Worm (Caenorhabditis elegans) whole organism, L4 larva: ENCODE measurements around the gene pyr-1.
A peak's percentile ranks its signal among the peaks of the same experiment; 100 is the strongest.

Source experiments
- R02D3.7 ChIP-seq: fragments of 150-350 bp; sonication (generic microtip); optimal IDR thresholded peaks from 3 replicates; lab custom pipeline; 2014; ENCODE audit warnings: missing biosample characterization, missing genetic modification characterization
- Y105C5A.15 ChIP-seq: fragments of 200-800 bp; sonication (Bioruptor generic); IDR thresholded peaks from 2 replicates; pipeline ENCODE4 v1.3.6; 2022; ENCODE audit warnings: missing genetic modification characterization, missing compliant biosample characterization
- aha-1 ChIP-seq: fragments of 150-350 bp; peaks from one replicate; lab custom pipeline; 2014; ENCODE audit warnings: missing biosample characterization, missing genetic modification characterization
- ama-1 ChIP-seq: fragments of 150-350 bp; optimal IDR thresholded peaks from 2 replicates; lab custom pipeline; 2014; ENCODE audit warnings: inconsistent platforms, mixed read lengths
- ceh-20 ChIP-seq: fragments of 200-800 bp; sonication (Bioruptor generic); IDR thresholded peaks from 2 replicates; pipeline ENCODE4 v1.3.6; 2022; ENCODE audit warnings: missing genetic modification reagents, missing genetic modification characterization, missing compliant biosample characterization
- cey-2 ChIP-seq: sonication (generic microtip); optimal IDR thresholded peaks from 3 replicates; lab custom pipeline; 2017; ENCODE audit warnings: missing genetic modification characterization, mild to moderate bottlenecking, missing compliant biosample characterization, antibody characterized with exemption, borderline replicate concordance; ENCODE audit not compliant: insufficient read depth
- daf-16 ChIP-seq, 3 experiments: sonication (generic microtip); optimal IDR thresholded peaks; 2 replicates each; lab custom pipeline; 2016 to 2017; ENCODE audit warnings: missing genetic modification characterization in 3 of 3, missing genetic modification reagents in 3 of 3, mild to moderate bottlenecking in 2 of 3, missing compliant biosample characterization in 2 of 3, missing biosample characterization in 1 of 3, moderate library complexity in 1 of 3
- dmd-6 ChIP-seq: fragments of 200-800 bp; sonication (Bioruptor generic); IDR thresholded peaks from 2 replicates; pipeline ENCODE4 v1.3.6; 2022; ENCODE audit warnings: missing genetic modification reagents, missing genetic modification characterization, missing compliant biosample characterization
- dpl-1 ChIP-seq: fragments of 150-350 bp; optimal IDR thresholded peaks from 2 replicates; lab custom pipeline; 2014; ENCODE audit warnings: missing biosample characterization, missing genetic modification reagents, missing genetic modification characterization
- dve-1 ChIP-seq: sonication (generic microtip); optimal IDR thresholded peaks from 2 replicates; lab custom pipeline; 2017; ENCODE audit warnings: antibody characterized with exemption, mild to moderate bottlenecking, missing genetic modification characterization, missing compliant biosample characterization; ENCODE audit not compliant: insufficient read depth
- fkh-10 ChIP-seq: fragments of 150-350 bp; optimal IDR thresholded peaks from 2 replicates; lab custom pipeline; 2014; ENCODE audit warnings: missing biosample characterization, missing genetic modification reagents, missing genetic modification characterization
- fos-1 ChIP-seq: fragments of 150-350 bp; optimal IDR thresholded peaks from 2 replicates; lab custom pipeline; 2014; ENCODE audit warnings: missing biosample characterization, missing genetic modification characterization
- hif-1 ChIP-seq, 2 experiments: sonication (generic microtip); optimal IDR thresholded peaks; 2 replicates each; lab custom pipeline; 2016 to 2017; ENCODE audit warnings: missing compliant biosample characterization in 2 of 2, missing genetic modification characterization in 2 of 2, missing genetic modification reagents in 2 of 2, missing genotype in 2 of 2, mild to moderate bottlenecking in 1 of 2
- hmg-1.1 ChIP-seq: fragments of 200-800 bp; sonication (Bioruptor generic); IDR thresholded peaks from 2 replicates; pipeline ENCODE4 v1.3.6; 2022; ENCODE audit warnings: missing genetic modification reagents, missing genetic modification characterization, missing compliant biosample characterization
- jun-1 ChIP-seq: fragments of 150-350 bp; optimal IDR thresholded peaks from 2 replicates; lab custom pipeline; 2014; ENCODE audit warnings: missing biosample characterization, missing genetic modification reagents, missing genetic modification characterization
- lin-1 ChIP-seq: fragments of 200-800 bp; sonication (Bioruptor generic); IDR thresholded peaks from 2 replicates; pipeline ENCODE4 v1.3.6; 2022; ENCODE audit warnings: missing genetic modification reagents, missing genetic modification characterization, missing compliant biosample characterization
- lin-13 ChIP-seq: fragments of 150-350 bp; optimal IDR thresholded peaks from 2 replicates; lab custom pipeline; 2014; ENCODE audit warnings: missing biosample characterization, missing genetic modification reagents, missing genetic modification characterization
- lin-38 ChIP-seq: fragments of 200-800 bp; sonication (Bioruptor generic); IDR thresholded peaks from 2 replicates; pipeline ENCODE4 v1.3.6; 2022; ENCODE audit warnings: missing genetic modification reagents, missing genetic modification characterization, missing compliant biosample characterization
- mdl-1 ChIP-seq, 2 experiments: fragments of 150-350 bp in 1 of 2; sonication (generic microtip) in 1 of 2; optimal IDR thresholded peaks; 2 replicates each; lab custom pipeline; 2014 to 2017; ENCODE audit warnings: missing biosample characterization in 2 of 2, missing genetic modification characterization in 2 of 2
- mes-2 ChIP-seq: sonication (generic microtip); optimal IDR thresholded peaks from 2 replicates; lab custom pipeline; 2016; ENCODE audit warnings: missing genotype, mild to moderate bottlenecking, missing genetic modification characterization, missing compliant biosample characterization; ENCODE audit not compliant: poor library complexity, severe bottlenecking
- mxl-3 ChIP-seq: fragments of 200-800 bp; sonication (Bioruptor generic); optimal IDR thresholded peaks from 2 replicates; lab custom pipeline; 2018; ENCODE audit warnings: mild to moderate bottlenecking, missing genetic modification characterization, missing compliant biosample characterization
- nhr-102 ChIP-seq: sonication (generic microtip); optimal IDR thresholded peaks from 2 replicates; lab custom pipeline; 2016; ENCODE audit warnings: mild to moderate bottlenecking, missing genetic modification characterization, moderate library complexity, missing compliant biosample characterization
- nhr-48 ChIP-seq: sonication (generic microtip); optimal IDR thresholded peaks from 2 replicates; lab custom pipeline; 2016; ENCODE audit warnings: mild to moderate bottlenecking, missing genetic modification characterization, missing compliant biosample characterization
- nhr-76 ChIP-seq: fragments of 150-350 bp; optimal IDR thresholded peaks from 2 replicates; lab custom pipeline; 2014; ENCODE audit warnings: missing biosample characterization, missing genetic modification characterization
- nhr-77 ChIP-seq: fragments of 150-350 bp; optimal IDR thresholded peaks from 2 replicates; lab custom pipeline; 2014; ENCODE audit warnings: missing biosample characterization, missing genetic modification characterization
- pha-4 ChIP-seq, 2 experiments: fragments of 150-350 bp in 1 of 2; fragments of 200-800 bp in 1 of 2; sonication (Bioruptor generic) in 1 of 2; IDR thresholded peaks in 1 of 2; optimal IDR thresholded peaks in 1 of 2; 2 replicates each; pipeline versions ENCODE4 v1.3.6 to Lab custom; 2014 to 2022; ENCODE audit warnings: missing genetic modification characterization in 2 of 2, missing genetic modification reagents in 2 of 2, missing biosample characterization in 1 of 2, missing compliant biosample characterization in 1 of 2
- php-3 ChIP-seq: fragments of 200-800 bp; sonication (Bioruptor generic); IDR thresholded peaks from 2 replicates; pipeline ENCODE4 v1.3.6; 2022; ENCODE audit warnings: missing genetic modification reagents, missing genetic modification characterization, missing compliant biosample characterization
- rbr-2 ChIP-seq: sonication (generic microtip); optimal IDR thresholded peaks from 2 replicates; lab custom pipeline; 2016; ENCODE audit warnings: missing genotype, missing genetic modification characterization, missing compliant biosample characterization
- saeg-2 ChIP-seq: fragments of 200-800 bp; sonication (Bioruptor generic); IDR thresholded peaks from 2 replicates; pipeline ENCODE4 v1.3.6; 2022; ENCODE audit warnings: missing genetic modification reagents, missing genetic modification characterization, missing compliant biosample characterization
- sdz-12 ChIP-seq: fragments of 200-800 bp; sonication (Bioruptor generic); optimal IDR thresholded peaks from 2 replicates; lab custom pipeline; 2018; ENCODE audit warnings: mild to moderate bottlenecking, missing genetic modification characterization, missing compliant biosample characterization
- skn-1 ChIP-seq: fragments of 150-350 bp; optimal IDR thresholded peaks from 2 replicates; lab custom pipeline; 2014; ENCODE audit warnings: missing biosample characterization, missing genetic modification characterization
- snpc-4 ChIP-seq: fragments of 150-350 bp; optimal IDR thresholded peaks from 2 replicates; lab custom pipeline; 2014; ENCODE audit warnings: missing biosample characterization, missing genetic modification characterization
- spr-3 ChIP-seq: fragments of 200-800 bp; sonication (Bioruptor generic); optimal IDR thresholded peaks from 2 replicates; lab custom pipeline; 2018; ENCODE audit warnings: mild to moderate bottlenecking, missing genetic modification characterization, missing compliant biosample characterization
- unc-39 ChIP-seq: sonication (generic microtip); optimal IDR thresholded peaks from 2 replicates; lab custom pipeline; 2017; ENCODE audit warnings: missing biosample characterization, missing genetic modification characterization
- unc-62 ChIP-seq, 3 experiments: fragments of 150-350 bp in 1 of 3; sonication (generic microtip); optimal IDR thresholded peaks in 2 of 3; peaks in 1 of 3; 1 replicate in 1 of 3; 2 replicates in 2 of 3; lab custom pipeline; 2014 to 2017; ENCODE audit warnings: missing biosample characterization in 3 of 3, missing genetic modification characterization in 3 of 3, missing genetic modification reagents in 3 of 3, missing genotype in 1 of 3
- zfp-3 ChIP-seq: fragments of 200-800 bp; sonication (Bioruptor generic); conservative IDR thresholded peaks from 2 replicates; pipeline ENCODE4 v1.3.6; 2022; ENCODE audit warnings: missing genetic modification reagents, missing genetic modification characterization, missing compliant biosample characterization
- ztf-7 ChIP-seq: fragments of 150-350 bp; optimal IDR thresholded peaks from 2 replicates; lab custom pipeline; 2014; ENCODE audit warnings: missing biosample characterization, missing genetic modification characterization

pyr-1 gene

DNA sequence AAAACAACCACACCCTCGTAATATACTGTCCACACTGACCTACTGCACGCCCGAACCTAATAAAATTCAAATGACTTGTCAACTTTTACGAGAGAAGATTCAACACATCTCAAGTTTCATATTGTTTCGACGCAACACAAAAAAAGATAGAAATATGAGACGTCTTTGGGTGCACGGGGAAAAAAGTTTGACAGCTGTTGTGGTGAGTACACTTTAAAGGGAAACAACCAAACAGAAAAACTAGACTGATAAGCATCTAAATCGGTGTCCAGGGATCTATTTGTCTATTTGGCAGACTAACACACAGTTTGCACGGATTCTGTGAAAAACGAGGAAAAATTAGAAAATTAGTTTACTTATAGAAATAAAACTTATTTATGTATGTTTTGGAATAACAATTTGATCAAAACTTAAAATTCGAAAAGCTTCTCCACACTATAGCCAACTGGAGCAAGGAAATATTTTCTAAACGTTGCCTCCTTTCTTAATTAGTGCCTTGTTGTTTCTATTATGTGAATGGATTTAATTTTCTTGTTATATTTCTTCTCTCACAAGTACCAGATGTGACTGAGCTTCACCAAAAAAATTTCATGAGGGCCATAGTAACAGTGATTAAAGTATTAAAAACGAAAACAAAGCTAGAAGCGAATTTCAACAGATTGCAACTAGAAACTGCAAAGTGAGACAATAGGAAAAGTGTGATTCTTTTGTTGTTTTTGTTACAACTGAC, 7.1 kb upstream of the pyr-1 start:
- no peak for TF ChIP-seq jun-1 (tag; lab: Kevin White, UChicago)
- TF ChIP-seq daf-16 (GFP tag; optimal IDR thresholded peaks at IDR 0.05; lab: Kevin White, UChicago) = no peak
- no peak for TF ChIP-seq daf-16 (tag; optimal IDR thresholded peaks at IDR 0.05; lab: Kevin White, UChicago)
- peak; percentile 50 for TF ChIP-seq aha-1 (tag; lab: Kevin White, UChicago)

DNA sequence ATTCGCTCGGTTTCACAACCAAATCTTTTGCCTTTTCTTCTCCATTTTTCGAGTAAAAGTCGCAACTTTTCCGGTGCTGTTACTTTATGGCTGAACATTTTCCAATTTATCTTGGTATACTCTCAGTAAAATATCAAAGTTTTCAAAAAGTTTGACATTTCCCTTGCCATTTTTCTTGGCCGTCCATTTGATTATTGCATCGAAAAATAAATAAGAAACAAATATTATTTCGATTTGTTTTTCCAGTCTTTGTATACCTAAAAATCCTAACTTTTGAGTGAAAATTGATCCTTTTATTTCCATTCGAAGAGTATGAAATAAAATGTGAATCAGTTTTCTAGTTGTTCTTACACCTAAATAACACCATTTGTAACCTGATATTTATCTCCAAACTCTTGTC, 4.5 kb upstream of the pyr-1 start:
- TF ChIP-seq aha-1 (tag; lab: Kevin White, UChicago) (peak; percentile 94), php-3 (GFP tag; lab: Robert Waterston, UW) (no peak)
- TF ChIP-seq, all 104 proteins: peak for 1

DNA sequence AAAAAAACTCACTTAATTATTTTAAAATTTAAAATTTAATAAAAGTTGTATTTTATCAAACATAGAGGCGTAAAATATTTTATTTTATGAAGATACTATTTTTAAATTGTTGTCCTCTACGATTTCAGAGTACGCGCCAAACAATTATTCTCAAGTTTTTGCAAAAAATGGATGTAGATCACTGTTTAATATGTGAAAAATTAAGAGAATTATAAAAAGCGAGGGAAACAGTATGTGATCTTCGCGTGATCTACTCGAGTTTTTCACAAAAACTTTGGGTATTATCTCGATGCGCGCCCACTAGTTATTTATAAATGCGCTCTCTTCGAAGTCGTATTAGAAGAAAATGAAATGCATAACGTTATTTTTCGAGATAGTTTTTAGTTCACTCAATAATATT, 2.1 kb upstream of the pyr-1 start:
- TF ChIP-seq dmd-6 (GFP tag; lab: Robert Waterston, UW) (no peak), pha-4 (GFP tag; IDR thresholded peaks at IDR 0.05; lab: Robert Waterston, UW) (no peak), pha-4 (tag; optimal IDR thresholded peaks at IDR 0.05; lab: Kevin White, UChicago) (no peak), fkh-10 (GFP tag; lab: Kevin White, UChicago) (no peak), nhr-48 (tag; lab: Kevin White, UChicago) (no peak), lin-13 (GFP tag; lab: Kevin White, UChicago) (no peak), unc-39 (tag; lab: Kevin White, UChicago) (no peak), cey-2 (tag; lab: Kevin White, UChicago) (no peak), saeg-2 (GFP tag; lab: Robert Waterston, UW) (no peak), lin-1 (no peak), ceh-20 (GFP tag; lab: Robert Waterston, UW) (no peak), ztf-7 (tag; lab: Kevin White, UChicago) (no peak), mes-2 (tag; lab: Kevin White, UChicago) (no peak), sdz-12 (GFP tag; lab: Kevin White, UChicago) (no peak), spr-3 (no peak), nhr-76 (no peak), skn-1 (tag; lab: Kevin White, UChicago) (no peak), Y105C5A.15 (GFP tag; lab: Robert Waterston, UW) (no peak)

DNA sequence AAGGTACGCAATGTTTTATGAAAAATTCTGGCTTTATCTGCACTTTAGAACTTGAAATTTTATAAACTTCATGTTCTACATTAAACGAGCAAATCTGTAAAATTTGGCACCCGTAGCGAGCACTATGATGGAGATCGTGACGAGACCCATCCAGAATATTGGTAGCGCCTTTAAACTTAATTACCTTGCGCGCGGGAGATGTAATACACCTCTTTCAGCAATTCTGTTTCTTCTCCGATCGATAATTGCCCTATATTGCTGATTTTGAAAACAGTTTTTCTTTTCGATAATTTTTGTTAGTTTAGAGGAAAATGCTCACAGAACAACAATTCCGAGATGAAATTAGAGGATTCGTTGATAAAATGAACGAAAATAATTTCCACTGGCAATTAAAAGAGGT, 7.9 kb downstream of the pyr-1 start, which contains the start of gene atg-10:
atg-10 (plus strand) TSS at position 301 of the 400 bp plus-strand sequence.
- no peak for TF ChIP-seq R02D3.7
- TF ChIP-seq snpc-4 (tag; lab: Kevin White, UChicago) = no peak
- no peak for TF ChIP-seq sdz-12 (GFP tag; lab: Kevin White, UChicago)
- no peak for TF ChIP-seq fos-1 (tag; lab: Kevin White, UChicago)
- TF ChIP-seq zfp-3 (GFP tag; lab: Robert Waterston, UW) = no peak
- peak in 1 of 2 experiments; percentile 5 for TF ChIP-seq unc-62 (GFP tag; optimal IDR thresholded peaks at IDR 0.05 in 1 of 2; lab: Kevin White, UChicago)
- TF ChIP-seq unc-62 (tag; optimal IDR thresholded peaks at IDR 0.05; lab: Kevin White, UChicago) = no peak
- no peak for TF ChIP-seq nhr-102 (tag; lab: Kevin White, UChicago)
- peak; percentile 43 for TF ChIP-seq ama-1 (lab: Kevin White, UChicago)
- TF ChIP-seq pha-4 (GFP tag; IDR thresholded peaks at IDR 0.05; lab: Robert Waterston, UW) = no peak
- TF ChIP-seq pha-4 (tag; optimal IDR thresholded peaks at IDR 0.05; lab: Kevin White, UChicago) = no peak
- TF ChIP-seq, all 104 proteins: peak for 2

- peak; percentile 53 for TF ChIP-seq mes-2 (tag; lab: Kevin White, UChicago)
- TF ChIP-seq dpl-1 (GFP tag; lab: Kevin White, UChicago) = peak; percentile 49
- TF ChIP-seq nhr-77 (tag; lab: Kevin White, UChicago) = peak; percentile 16
- peak; percentile 24 for TF ChIP-seq mxl-3 (GFP tag; lab: Kevin White, UChicago)
- peak; percentile 22 for TF ChIP-seq dve-1 (tag; lab: Kevin White, UChicago)
- TF ChIP-seq mdl-1 (tag; optimal IDR thresholded peaks at IDR 0.05; lab: Kevin White, UChicago) = peak in 1 of 2 experiments; percentile 75
- no peak for TF ChIP-seq hmg-1.1
- peak; percentile 16 for TF ChIP-seq rbr-2 (tag; lab: Kevin White, UChicago)
- TF ChIP-seq hif-1 (tag; optimal IDR thresholded peaks at IDR 0.05; lab: Kevin White, UChicago) = peak in 1 of 2 experiments; percentile 3
- no peak for TF ChIP-seq dmd-6 (GFP tag; lab: Robert Waterston, UW)
- no peak for TF ChIP-seq R02D3.7
- peak; percentile 90 for TF ChIP-seq lin-38
- no peak for TF ChIP-seq ceh-20 (GFP tag; lab: Robert Waterston, UW)
Observed at ce11 chrII:8661539-8661938, 10.6 kb downstream of the pyr-1 start, which contains the start of the genes piga-1 and eif-2Bepsilon. Gene piga-1 (minus strand): TSS chrII:8661712. Gene eif-2Bepsilon (plus strand): TSS chrII:8661869.
